Worm (Caenorhabditis elegans): ENCODE measurements around the gene abi-1.

The abi-1 gene

DNA sequence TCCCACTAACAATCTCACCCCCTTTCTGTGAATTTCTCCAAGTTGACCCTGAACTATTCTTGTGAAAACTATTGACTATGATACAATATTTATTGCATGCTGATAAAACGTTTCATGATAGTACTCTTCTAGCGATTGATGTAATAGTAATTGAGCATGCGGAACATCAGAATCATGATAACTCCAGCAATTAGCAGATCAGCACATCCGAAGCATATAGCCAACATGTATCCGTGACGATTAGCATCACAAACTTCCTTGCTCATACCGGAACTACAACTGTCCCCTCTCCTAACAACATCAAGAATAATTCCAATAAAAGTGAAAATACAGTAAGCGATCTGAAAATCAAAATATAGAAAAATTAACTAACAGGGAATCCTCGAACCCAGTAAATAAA, 37.5 kb upstream of the abi-1 start:
- TF ChIP-seq gei-8 (GFP tag; optimal IDR thresholded peaks at IDR 0.05) (no peak), mep-1 (tag; optimal IDR thresholded peaks at IDR 0.05) (no peak), nhr-10 (tag; optimal IDR thresholded peaks at IDR 0.05) (no peak), unc-62 (GFP tag; optimal IDR thresholded peaks at IDR 0.05 in 1 of 2) (peak in 1 of 2 experiments; percentile 28), unc-62 (tag; optimal IDR thresholded peaks at IDR 0.05) (no peak), daf-19 (GFP tag; conservative IDR thresholded peaks at IDR 0.05) (no peak), Y75B8A.6 (GFP tag; IDR thresholded peaks at IDR 0.05) (no peak), duxl-1 (tag; optimal IDR thresholded peaks at IDR 0.05; ENCODE audit: poor library complexity) (no peak), ceh-82 (tag; optimal IDR thresholded peaks at IDR 0.05) (no peak), mdt-29 (GFP tag; IDR thresholded peaks at IDR 0.05) (no peak), fkh-10 (GFP tag; optimal IDR thresholded peaks at IDR 0.05) (no peak), aha-1 (tag) (peak; percentile 28)

DNA sequence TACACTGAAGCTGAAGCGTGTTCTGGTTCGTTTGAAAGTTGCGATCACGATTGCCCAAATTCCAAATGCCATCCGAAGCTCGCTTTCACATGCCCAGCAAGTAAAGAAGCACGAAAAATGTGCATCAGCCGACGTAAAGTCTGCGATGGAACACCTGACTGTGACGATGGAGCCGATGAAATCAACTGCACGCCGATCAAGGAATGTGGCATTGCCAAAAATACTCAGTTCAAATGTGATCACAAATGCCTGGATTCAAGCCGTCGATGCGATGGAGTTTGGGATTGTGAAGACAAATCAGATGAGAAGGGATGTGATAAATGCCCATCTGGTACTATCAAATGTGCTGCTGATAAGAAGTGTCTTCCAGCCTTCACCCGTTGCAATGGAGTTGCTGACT, 36.8 kb upstream of the abi-1 start:
- TF ChIP-seq aha-1 (tag), result peak; percentile 93
- no peak for TF ChIP-seq mxl-2 (GFP tag; conservative IDR thresholded peaks at IDR 0.05)

DNA sequence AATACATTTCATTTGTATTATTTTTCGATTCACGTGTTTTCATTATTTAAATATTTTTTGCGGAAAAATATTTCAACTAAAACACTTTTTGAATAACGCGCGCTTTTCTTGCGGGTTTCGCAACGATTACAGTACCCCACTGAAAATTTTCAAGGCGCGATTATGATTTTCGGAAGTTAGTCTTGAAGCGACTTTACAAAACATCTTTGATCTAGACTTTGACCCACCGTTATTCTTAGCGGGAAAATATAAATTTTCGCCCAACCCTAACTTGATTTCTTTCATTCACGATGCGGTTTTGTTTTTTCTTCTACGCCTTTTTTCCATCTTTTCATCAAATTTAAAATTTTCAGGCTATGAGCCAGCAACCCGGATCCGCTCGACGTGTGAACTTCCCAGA, 35.3 kb upstream of the abi-1 start, which contains the start of gene egg-1:
Gene egg-1, plus strand, starts transcription at position 354 of the 400 bp plus-strand sequence.
- peak; percentile 43; the same call in 1 of the 2 replicates for TF ChIP-seq snpc-1.2 (GFP tag; IDR thresholded peaks at IDR 0.05)
- peak; percentile 40 for TF ChIP-seq aha-1 (tag)
- peak; percentile 78 for TF ChIP-seq Y48G9A.11 (GFP tag; IDR thresholded peaks at IDR 0.05)
- no peak for TF ChIP-seq set-16 (GFP tag; IDR thresholded peaks at IDR 0.05)
- TF ChIP-seq mep-1 (tag; optimal IDR thresholded peaks at IDR 0.05), result no peak
- TF ChIP-seq F49E8.2 (tag; optimal IDR thresholded peaks at IDR 0.05; ENCODE audit: borderline replicate concordance), result peak; percentile 91
- TF ChIP-seq unc-130 (GFP tag; optimal IDR thresholded peaks at IDR 0.05), result peak; percentile 85
- 0 out of 2 replicates have a peak, but pooled peaks have one; percentile 10 for TF ChIP-seq mdt-29 (GFP tag; IDR thresholded peaks at IDR 0.05)

DNA sequence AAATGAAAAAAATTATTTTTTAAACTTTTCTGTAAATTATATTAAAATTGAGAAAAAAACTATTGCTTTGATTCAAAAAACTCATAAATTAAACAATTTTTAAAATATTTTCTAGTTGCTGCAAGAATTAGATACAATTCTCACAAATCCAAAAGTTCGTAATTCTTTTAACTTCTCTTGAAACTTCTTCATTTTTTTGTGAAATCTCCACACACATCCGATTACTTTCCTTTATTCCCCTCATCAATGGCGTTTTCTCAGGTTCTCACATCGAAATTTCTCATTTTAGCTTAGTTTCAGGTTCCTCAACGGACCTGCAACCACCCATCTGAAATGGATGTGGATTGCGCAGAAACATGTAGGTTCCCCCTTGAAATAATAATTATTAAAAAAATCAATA, 30.0 kb upstream of the abi-1 start, which contains the start of gene wrm-1:
Gene wrm-1, plus strand, starts transcription at position 301 of the 400 bp plus-strand sequence.
- TF ChIP-seq lin-39 (tag; optimal IDR thresholded peaks at IDR 0.05), result no peak
- TF ChIP-seq nhr-25 (tag; optimal IDR thresholded peaks at IDR 0.05; ENCODE audit: borderline replicate concordance, insufficient read depth), result no peak
- no peak for TF ChIP-seq gei-8 (GFP tag; optimal IDR thresholded peaks at IDR 0.05)
- no peak for TF ChIP-seq nhr-42 (GFP tag; IDR thresholded peaks at IDR 0.05)
- TF ChIP-seq F26F4.8 (GFP tag; conservative IDR thresholded peaks at IDR 0.05), result no peak
- no peak for TF ChIP-seq dmd-9 (GFP tag; IDR thresholded peaks at IDR 0.05)
- no peak for TF ChIP-seq zag-1 (tag; optimal IDR thresholded peaks at IDR 0.05)
- no peak for TF ChIP-seq R02D3.7 (tag; optimal IDR thresholded peaks at IDR 0.05)
- no peak for TF ChIP-seq madf-5 (GFP tag; IDR thresholded peaks at IDR 0.05)
- no peak for TF ChIP-seq mes-2 (tag; optimal IDR thresholded peaks at IDR 0.05; ENCODE audit: poor library complexity, severe bottlenecking)
- TF ChIP-seq spr-3 (GFP tag; optimal IDR thresholded peaks at IDR 0.05), result no peak
- no peak for TF ChIP-seq set-16 (GFP tag; IDR thresholded peaks at IDR 0.05)

DNA sequence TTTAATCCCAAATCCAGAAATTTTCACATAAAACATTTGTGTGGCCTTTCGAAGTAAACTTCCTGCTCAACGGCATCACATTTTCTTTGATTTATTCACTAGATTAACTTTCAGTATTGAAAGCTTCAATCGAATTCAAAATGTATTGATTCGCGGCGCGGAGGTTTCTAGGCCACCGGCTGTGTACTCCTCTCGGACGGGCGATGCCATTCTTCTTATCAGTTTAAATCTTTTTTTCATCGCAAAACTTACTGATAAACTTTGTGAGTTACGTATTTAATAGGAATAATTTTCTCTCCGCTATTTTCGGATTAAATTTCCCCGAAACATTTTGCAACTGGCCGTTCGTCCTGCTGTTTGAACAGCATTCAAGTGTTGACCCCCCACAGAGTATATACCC, 29.3 kb upstream of the abi-1 start:
- no peak for TF ChIP-seq skn-1 (tag; optimal IDR thresholded peaks at IDR 0.05)
- TF ChIP-seq daf-12 (tag; optimal IDR thresholded peaks at IDR 0.05), result no peak
- peak; percentile 86 for TF ChIP-seq dmd-6 (GFP tag; IDR thresholded peaks at IDR 0.05)
- no peak for TF ChIP-seq jun-1 (tag; optimal IDR thresholded peaks at IDR 0.05)
- TF ChIP-seq nhr-237 (tag; optimal IDR thresholded peaks at IDR 0.05), result no peak
- TF ChIP-seq egl-27 (tag; optimal IDR thresholded peaks at IDR 0.05), result no peak
- TF ChIP-seq R02D3.7 (tag; optimal IDR thresholded peaks at IDR 0.05), result no peak
- peak; percentile 67 for TF ChIP-seq nhr-102 (tag; optimal IDR thresholded peaks at IDR 0.05)
- no peak for TF ChIP-seq spr-3 (GFP tag; optimal IDR thresholded peaks at IDR 0.05)
- TF ChIP-seq T20F7.1 (GFP tag; optimal IDR thresholded peaks at IDR 0.05), result no peak
- no peak for TF ChIP-seq spr-1 (tag; optimal IDR thresholded peaks at IDR 0.05)
- TF ChIP-seq vab-7 (GFP tag; IDR thresholded peaks at IDR 0.05), result 0 out of 2 replicates have a peak, but pooled peaks have one; percentile 23
- peak; percentile 66 for TF ChIP-seq T26A8.4 (GFP tag; IDR thresholded peaks at IDR 0.05)
- TF ChIP-seq duxl-1 (tag; optimal IDR thresholded peaks at IDR 0.05; ENCODE audit: poor library complexity), result peak; percentile 82
- TF ChIP-seq Y105C5A.15 (GFP tag; IDR thresholded peaks at IDR 0.05), result no peak
- no peak for TF ChIP-seq egl-43 (GFP tag; IDR thresholded peaks at IDR 0.05)
- TF ChIP-seq Y75B8A.6 (GFP tag; IDR thresholded peaks at IDR 0.05), result no peak
- TF ChIP-seq mdt-29 (GFP tag; IDR thresholded peaks at IDR 0.05), result no peak
- TF ChIP-seq tag-97 (GFP tag; IDR thresholded peaks at IDR 0.05), result no peak
- TF ChIP-seq Y5F2A.4 (GFP tag; optimal IDR thresholded peaks at IDR 0.05), result no peak
- TF ChIP-seq mes-2 (tag; optimal IDR thresholded peaks at IDR 0.05; ENCODE audit: poor library complexity, severe bottlenecking), result peak; percentile 98
- no peak for TF ChIP-seq saeg-2 (GFP tag; IDR thresholded peaks at IDR 0.05)
